Fruit fly (Drosophila melanogaster): ENCODE data around the gene tos.

tos gene

dm6 chr2L:18677910-18678639, 3.8 kb downstream of the tos start (continued):
- TF ChIP-seq fd96Cb (tag; optimal IDR thresholded peaks at IDR 0.05) = no peak
- TF ChIP-seq Antp (GFP tag; optimal IDR thresholded peaks at IDR 0.05) = no peak
- no peak for TF ChIP-seq caup (GFP tag; optimal IDR thresholded peaks at IDR 0.05; ENCODE audit: severe bottlenecking)
- no peak for TF ChIP-seq CG2712 (tag; optimal IDR thresholded peaks at IDR 0.05)
- peak; percentile 49 for TF ChIP-seq CoRest (tag; optimal IDR thresholded peaks at IDR 0.05)
- 0 out of 2 replicates have a peak, but pooled peaks have one; percentile 23 for TF ChIP-seq CG9932 (GFP tag; IDR thresholded peaks at IDR 0.05)
- no peak for TF ChIP-seq Dad (GFP tag; optimal IDR thresholded peaks at IDR 0.05)
- no peak for TF ChIP-seq gfzf (GFP tag; optimal IDR thresholded peaks at IDR 0.05)
- TF ChIP-seq CG12769 (tag; optimal IDR thresholded peaks at IDR 0.05) = no peak
- TF ChIP-seq Trl (optimal IDR thresholded peaks at IDR 0.05) = no peak
- no peak for TF ChIP-seq Trl (GFP tag; optimal IDR thresholded peaks at IDR 0.05)
- TF ChIP-seq CG31388 (GFP tag; optimal IDR thresholded peaks at IDR 0.05) = no peak
- TF ChIP-seq amos (GFP tag; IDR thresholded peaks at IDR 0.05; ENCODE audit: partially characterized antibody) = no peak
- peak; percentile 12 for TF ChIP-seq nmo (GFP tag; optimal IDR thresholded peaks at IDR 0.05)
- no peak for TF ChIP-seq CG9817 (tag; optimal IDR thresholded peaks at IDR 0.05)
- no peak for TF ChIP-seq BEAF-32 (GFP tag; optimal IDR thresholded peaks at IDR 0.05)
- TF ChIP-seq Doc3 (GFP tag; IDR thresholded peaks at IDR 0.05; ENCODE audit: partially characterized antibody) = no peak
- TF ChIP-seq E2f2 (GFP tag; IDR thresholded peaks at IDR 0.05) = 0 out of 2 replicates have a peak, but pooled peaks have one; percentile 5
- TF ChIP-seq chif (GFP tag; optimal IDR thresholded peaks at IDR 0.05) = no peak
- TF ChIP-seq CG6791 (GFP tag; IDR thresholded peaks at IDR 0.05; ENCODE audit: partially characterized antibody) = no peak
- TF ChIP-seq Drgx (GFP tag; IDR thresholded peaks at IDR 0.05) = no peak; the same call in 1 of the 2 replicates
- TF ChIP-seq wor (GFP tag; IDR thresholded peaks at IDR 0.05) = no peak
- no peak for TF ChIP-seq HmgD (GFP tag; optimal IDR thresholded peaks at IDR 0.05)
- TF ChIP-seq C15 (GFP tag; IDR thresholded peaks at IDR 0.05) = no peak
- TF ChIP-seq dysf (GFP tag; IDR thresholded peaks at IDR 0.05) = no peak
- TF ChIP-seq slbo (GFP tag; IDR thresholded peaks at IDR 0.05) = peak; percentile 31
- TF ChIP-seq CG1832 (GFP tag; optimal IDR thresholded peaks at IDR 0.05) = no peak
- TF ChIP-seq insv (GFP tag; optimal IDR thresholded peaks at IDR 0.05) = no peak
- no peak for TF ChIP-seq CG4820 (GFP tag; optimal IDR thresholded peaks at IDR 0.05)
- TF ChIP-seq Sin3A (optimal IDR thresholded peaks at IDR 0.05) = no peak
- no peak for TF ChIP-seq dmrt11E (tag; optimal IDR thresholded peaks at IDR 0.05)
- TF ChIP-seq rib (GFP tag; IDR thresholded peaks at IDR 0.05) = no peak
- no peak for TF ChIP-seq gsb-n (tag; optimal IDR thresholded peaks at IDR 0.05)
- no peak for TF ChIP-seq sim (GFP tag; IDR thresholded peaks at IDR 0.05)
- TF ChIP-seq Hmx (GFP tag; optimal IDR thresholded peaks at IDR 0.05) = no peak
- no peak for TF ChIP-seq ro (GFP tag; IDR thresholded peaks at IDR 0.05)
- 0 out of 3 replicates have a peak, but pooled peaks have one; percentile 4 for TF ChIP-seq otp (GFP tag; IDR thresholded peaks at IDR 0.05)
- TF ChIP-seq Ets65A (GFP tag) = no peak
- TF ChIP-seq vvl (GFP tag; IDR thresholded peaks at IDR 0.05) = 0 out of 2 replicates have a peak, but pooled peaks have one; percentile 6
- TF ChIP-seq CG10959 (GFP tag; IDR thresholded peaks at IDR 0.05) = no peak
- no peak for TF ChIP-seq Asciz (GFP tag; optimal IDR thresholded peaks at IDR 0.05)
- no peak for TF ChIP-seq CG8388 (GFP tag; optimal IDR thresholded peaks at IDR 0.05)
- no peak for TF ChIP-seq CG15514 (GFP tag; optimal IDR thresholded peaks at IDR 0.05)
- no peak for TF ChIP-seq CG12391 (tag; optimal IDR thresholded peaks at IDR 0.05)
- no peak for TF ChIP-seq p53 (GFP tag; optimal IDR thresholded peaks at IDR 0.05)
- no peak for TF ChIP-seq CG14014 (GFP tag; IDR thresholded peaks at IDR 0.05)
- no peak for TF ChIP-seq pita (GFP tag; optimal IDR thresholded peaks at IDR 0.05)
- TF ChIP-seq Bteb2 (GFP tag; optimal IDR thresholded peaks at IDR 0.05) = no peak
- TF ChIP-seq br (optimal IDR thresholded peaks at IDR 0.05) = no peak
- no peak for TF ChIP-seq CG17186 (GFP tag; optimal IDR thresholded peaks at IDR 0.05)
- no peak for TF ChIP-seq CG10209 (GFP tag; optimal IDR thresholded peaks at IDR 0.05)

Data from whole organism, embryonic.